Worm (Caenorhabditis elegans): ENCODE results near the gene slc-36.3.
A peak's percentile ranks its signal among the peaks of the same experiment; 100 is the strongest.

Gene slc-36.3

ce11 chrV:20534072-20534471 lies 9.9 kb downstream of the slc-36.3 start, which contains the start of gene famh-161:
Gene famh-161, minus strand, starts transcription at chrV:20534172.
- no peak for TF ChIP-seq hsf-1 (GFP tag; IDR thresholded peaks at IDR 0.05)
- TF ChIP-seq madf-8 (GFP tag; conservative IDR thresholded peaks at IDR 0.05), result no peak
- TF ChIP-seq ceh-27 (GFP tag; optimal IDR thresholded peaks at IDR 0.05), result no peak
- TF ChIP-seq hrde-1 (tag; optimal IDR thresholded peaks at IDR 0.05; ENCODE audit: borderline replicate concordance), result no peak
- no peak for TF ChIP-seq F23B12.7 (tag; optimal IDR thresholded peaks at IDR 0.05; ENCODE audit: insufficient read depth)
- TF ChIP-seq zim-3 (tag; optimal IDR thresholded peaks at IDR 0.05), result no peak
- no peak for TF ChIP-seq mcd-1 (GFP tag; IDR thresholded peaks at IDR 0.05)
- TF ChIP-seq F10E7.11 (tag; optimal IDR thresholded peaks at IDR 0.05), result no peak
- no peak for TF ChIP-seq sea-2 (GFP tag; IDR thresholded peaks at IDR 0.05)
- no peak for TF ChIP-seq unc-130 (GFP tag; optimal IDR thresholded peaks at IDR 0.05)
- no peak for TF ChIP-seq somi-1 (GFP tag; optimal IDR thresholded peaks at IDR 0.05)

ce11 chrV:20527493-20527892 lies 16.5 kb downstream of the slc-36.3 start, which contains the start of gene Y38H6C.13:
Gene Y38H6C.13, plus strand, starts transcription at chrV:20527793.
- TF ChIP-seq F57C9.4 (tag; optimal IDR thresholded peaks at IDR 0.05) (no peak), cebp-2 (GFP tag; IDR thresholded peaks at IDR 0.05) (no peak), pbrm-1 (GFP tag; IDR thresholded peaks at IDR 0.05) (no peak), F22D6.2 (tag; optimal IDR thresholded peaks at IDR 0.05) (no peak), egrh-3 (GFP tag; IDR thresholded peaks at IDR 0.05) (no peak), F49E8.2 (tag; optimal IDR thresholded peaks at IDR 0.05; ENCODE audit: insufficient read depth) (no peak), lin-40 (tag; optimal IDR thresholded peaks at IDR 0.05) (no peak), tbx-9 (tag; optimal IDR thresholded peaks at IDR 0.05; ENCODE audit: borderline replicate concordance) (no peak), F39B2.1 (GFP tag; IDR thresholded peaks at IDR 0.05) (no peak), dpl-1 (GFP tag; optimal IDR thresholded peaks at IDR 0.05) (no peak), Y79H2A.3 (GFP tag; conservative IDR thresholded peaks at IDR 0.05) (no peak), sptf-2 (GFP tag; optimal IDR thresholded peaks at IDR 0.05) (no peak), athp-1 (tag; optimal IDR thresholded peaks at IDR 0.05) (no peak), atf-7 (tag; optimal IDR thresholded peaks at IDR 0.05) (no peak)

- TF ChIP-seq lag-1 (GFP tag; IDR thresholded peaks at IDR 0.05), result no peak
- no peak for TF ChIP-seq sea-2 (GFP tag; IDR thresholded peaks at IDR 0.05)
- no peak for TF ChIP-seq nfya-1 (tag; optimal IDR thresholded peaks at IDR 0.05; ENCODE audit: borderline replicate concordance, insufficient read depth)
- TF ChIP-seq ZK185.1 (tag; optimal IDR thresholded peaks at IDR 0.05; ENCODE audit: poor library complexity, severe bottlenecking), result no peak
- peak; percentile 36; the same call in 1 of the 2 replicates for TF ChIP-seq cebp-1 (GFP tag; IDR thresholded peaks at IDR 0.05)
- TF ChIP-seq cebp-1 (tag; optimal IDR thresholded peaks at IDR 0.05), result peak; percentile 70
- no peak for TF ChIP-seq F57A8.1 (GFP tag; optimal IDR thresholded peaks at IDR 0.05)
- TF ChIP-seq ceh-79 (tag; optimal IDR thresholded peaks at IDR 0.05), result no peak
Observed at ce11 chrV:20525816-20526459, 18.1 kb downstream of the slc-36.3 start, which contains the start of the genes srh-166 and Y38H6C.24. Gene srh-166, minus strand, starts transcription at chrV:20525866. Gene Y38H6C.24, plus strand, starts transcription at chrV:20526435.

ce11 chrV:20522219-20522618 lies 21.8 kb downstream of the slc-36.3 start, which contains the start of the genes Y38H6C.9 and fbxa-150:
Gene Y38H6C.9, minus strand, starts transcription at chrV:20522270.
Gene fbxa-150, plus strand, starts transcription at chrV:20522598.
- TF ChIP-seq hmg-1.2 (GFP tag; IDR thresholded peaks at IDR 0.05), result peak; percentile 77; the same call in 1 of the 2 replicates
- TF ChIP-seq efl-1 (GFP tag; optimal IDR thresholded peaks at IDR 0.05), result no peak
- peak; percentile 92 for TF ChIP-seq cebp-1 (GFP tag; IDR thresholded peaks at IDR 0.05)
- TF ChIP-seq cebp-1 (tag; optimal IDR thresholded peaks at IDR 0.05), result peak; percentile 99
- TF ChIP-seq nhr-27 (tag; optimal IDR thresholded peaks at IDR 0.05), result no peak
- TF ChIP-seq rcor-1 (GFP tag; IDR thresholded peaks at IDR 0.05), result no peak

Data from whole organism, young adult.